Fruit fly (Drosophila melanogaster) whole organism, embryonic: ENCODE results near the gene CG42302.

Experiments
- Antp ChIP-seq: fragments of 200-800 bp; sonication (Bioruptor generic); optimal IDR thresholded peaks from 3 replicates; lab custom pipeline; 2016; ENCODE audit warnings: missing biosample characterization, missing genetic modification characterization
- Atf3 ChIP-seq: fragments of 200-800 bp; sonication (Bioruptor generic); optimal IDR thresholded peaks from 3 replicates; lab custom pipeline; 2016; ENCODE audit warnings: missing biosample characterization, missing genetic modification characterization
- BEAF-32 ChIP-seq: fragments of 200-800 bp; sonication (Bioruptor generic); optimal IDR thresholded peaks from 3 replicates; lab custom pipeline; 2017; ENCODE audit warnings: missing biosample characterization, missing genetic modification characterization, mild to moderate bottlenecking, moderate library complexity, missing genetic modification reagents
- CG11695 ChIP-seq: fragments of 200-800 bp; sonication (Bioruptor generic); IDR thresholded peaks from 3 replicates; pipeline ENCODE4 v1.3.6; 2022; ENCODE audit warnings: missing biosample characterization, missing genetic modification characterization
- CG14050 ChIP-seq: fragments of 200-800 bp; sonication (Bioruptor generic); IDR thresholded peaks from 3 replicates; pipeline ENCODE4 v1.3.6; 2022; ENCODE audit warnings: missing biosample characterization, missing genetic modification characterization
- CG15601 ChIP-seq: fragments of 200-800 bp; sonication (Bioruptor generic); optimal IDR thresholded peaks from 3 replicates; lab custom pipeline; 2019; ENCODE audit warnings: missing biosample characterization, mild to moderate bottlenecking, missing genetic modification characterization, moderate library complexity
- CG17359 ChIP-seq: fragments of 200-800 bp; sonication (Bioruptor generic); optimal IDR thresholded peaks from 3 replicates; lab custom pipeline; 2018; ENCODE audit warnings: missing biosample characterization, mild to moderate bottlenecking, missing genetic modification characterization, moderate library complexity
- CG17568 ChIP-seq: fragments of 200-800 bp; sonication (Bioruptor generic); optimal IDR thresholded peaks from 2 replicates; lab custom pipeline; 2018; ENCODE audit warnings: missing biosample characterization, mild to moderate bottlenecking, missing genetic modification characterization, moderate library complexity
- CG30431 ChIP-seq: fragments of 200-800 bp; sonication (Bioruptor generic); optimal IDR thresholded peaks from 2 replicates; lab custom pipeline; 2017; ENCODE audit warnings: missing biosample characterization, missing genetic modification characterization
- CG32767 ChIP-seq: fragments of 200-800 bp; sonication (Bioruptor generic); IDR thresholded peaks from 2 replicates; pipeline ENCODE4 v1.3.6; 2022; ENCODE audit warnings: missing biosample characterization, missing genetic modification characterization
- CG3281 ChIP-seq: fragments of 200-800 bp; sonication (Bioruptor generic); optimal IDR thresholded peaks from 3 replicates; lab custom pipeline; 2017; ENCODE audit warnings: missing biosample characterization, mild to moderate bottlenecking, missing genetic modification characterization
- CG4707 ChIP-seq: fragments of 200-800 bp; sonication (Bioruptor generic); optimal IDR thresholded peaks from 2 replicates; lab custom pipeline; 2018; ENCODE audit warnings: missing biosample characterization, mild to moderate bottlenecking, missing genetic modification characterization, moderate library complexity
- CG4854 ChIP-seq: fragments of 200-800 bp; sonication (Bioruptor generic); optimal IDR thresholded peaks from 2 replicates; lab custom pipeline; 2016; ENCODE audit warnings: missing biosample characterization, missing genetic modification characterization, inconsistent platforms
- CG6813 ChIP-seq: fragments of 200-800 bp; sonication (Bioruptor generic); optimal IDR thresholded peaks from 2 replicates; lab custom pipeline; 2017; ENCODE audit warnings: missing biosample characterization, missing genetic modification characterization, mild to moderate bottlenecking, moderate library complexity, missing genetic modification reagents
- CG7357 ChIP-seq: fragments of 200-800 bp; sonication (Bioruptor generic); IDR thresholded peaks from 3 replicates; pipeline ENCODE4 v1.3.6; 2022; ENCODE audit warnings: missing biosample characterization, missing genetic modification characterization
- CG7928 ChIP-seq: fragments of 200-800 bp; sonication (Bioruptor generic); optimal IDR thresholded peaks from 2 replicates; lab custom pipeline; 2017; ENCODE audit warnings: missing biosample characterization, mild to moderate bottlenecking, missing genetic modification characterization
- CG7963 ChIP-seq: fragments of 200-800 bp; sonication (Bioruptor generic); IDR thresholded peaks from 3 replicates; pipeline ENCODE4 v1.3.6; 2022; ENCODE audit warnings: missing biosample characterization, missing genetic modification characterization; ENCODE audit not compliant: partially characterized antibody
- CG8089 ChIP-seq: fragments of 200-800 bp; sonication (Bioruptor generic); optimal IDR thresholded peaks from 3 replicates; lab custom pipeline; 2016; ENCODE audit warnings: missing biosample characterization, missing genetic modification characterization
- CG8765 ChIP-seq: fragments of 200-800 bp; sonication (Bioruptor generic); IDR thresholded peaks from 2 replicates; pipeline ENCODE4 v1.3.6; 2022; ENCODE audit warnings: missing biosample characterization, missing genetic modification characterization
- CG8924 ChIP-seq: fragments of 200-800 bp; optimal IDR thresholded peaks from 3 replicates; lab custom pipeline; 2019; ENCODE audit warnings: missing biosample characterization, mild to moderate bottlenecking, missing genetic modification characterization, moderate library complexity
- CG8944 ChIP-seq: fragments of 200-800 bp; sonication (Bioruptor generic); optimal IDR thresholded peaks from 3 replicates; lab custom pipeline; 2016; ENCODE audit warnings: missing biosample characterization, missing genetic modification characterization
- CG9727 ChIP-seq: fragments of 200-800 bp; sonication (Bioruptor generic); optimal IDR thresholded peaks from 3 replicates; lab custom pipeline; 2017; ENCODE audit warnings: missing biosample characterization, mild to moderate bottlenecking, missing genetic modification characterization
- CG9876 ChIP-seq: fragments of 200-800 bp; sonication (Bioruptor generic); optimal IDR thresholded peaks from 2 replicates; lab custom pipeline; 2016; ENCODE audit warnings: missing biosample characterization, missing genetic modification characterization
- Camta ChIP-seq: fragments of 200-800 bp; sonication (Bioruptor generic); optimal IDR thresholded peaks from 2 replicates; lab custom pipeline; 2016; ENCODE audit warnings: missing biosample characterization, missing genetic modification characterization
- Deaf1 ChIP-seq: fragments of 200-800 bp; optimal IDR thresholded peaks from 3 replicates; lab custom pipeline; 2019; ENCODE audit warnings: missing biosample characterization, mild to moderate bottlenecking, missing genetic modification characterization, moderate library complexity
- Gug ChIP-seq: fragments of 200-800 bp; sonication (Bioruptor generic); IDR thresholded peaks from 4 replicates; pipeline ENCODE4 v1.3.6; 2022; ENCODE audit warnings: missing biosample characterization, missing genetic modification characterization
- Hmr ChIP-seq: fragments of 200-800 bp; sonication (Bioruptor generic); optimal IDR thresholded peaks from 3 replicates; lab custom pipeline; 2017; ENCODE audit warnings: mild to moderate bottlenecking, missing biosample characterization, missing genetic modification reagents, missing genetic modification characterization
- Hr39 ChIP-seq: fragments of >200 bp; optimal IDR thresholded peaks from 2 replicates; lab custom pipeline; 2017
- Hr78 ChIP-seq, 2 experiments: fragments of 200-800 bp in 1 of 2; fragments of >200 bp in 1 of 2; sonication (Bioruptor generic) in 1 of 2; optimal IDR thresholded peaks; 2 replicates each; lab custom pipeline; 2017 to 2019; ENCODE audit warnings: missing biosample characterization in 2 of 2, missing genetic modification characterization in 2 of 2, mild to moderate bottlenecking in 1 of 2, moderate library complexity in 1 of 2
- Lim3 ChIP-seq: fragments of 200-800 bp; sonication (Bioruptor generic); IDR thresholded peaks from 2 replicates; pipeline ENCODE4 v1.3.6; 2022; ENCODE audit warnings: missing biosample characterization, missing genetic modification characterization
- Max ChIP-seq: fragments of 200-800 bp; sonication (Bioruptor generic); optimal IDR thresholded peaks from 2 replicates; lab custom pipeline; 2016; ENCODE audit warnings: missing biosample characterization, mild to moderate bottlenecking, missing genetic modification characterization
- Poxn ChIP-seq: fragments of 200-800 bp; sonication (Bioruptor generic); IDR thresholded peaks from 2 replicates; pipeline ENCODE4 v1.3.6; 2022; ENCODE audit warnings: missing biosample characterization, missing genetic modification characterization
- Tbp ChIP-seq: fragments of >200 bp; optimal IDR thresholded peaks from 2 replicates; lab custom pipeline; 2018; ENCODE audit warnings: missing biosample characterization, missing genetic modification characterization
- ab ChIP-seq: fragments of 200-800 bp; sonication (Bioruptor generic); optimal IDR thresholded peaks from 2 replicates; lab custom pipeline; 2016; ENCODE audit warnings: missing biosample characterization, missing genetic modification characterization
- al ChIP-seq: fragments of 200-800 bp; sonication (Bioruptor generic); IDR thresholded peaks from 2 replicates; pipeline ENCODE4 v1.3.6; 2022; ENCODE audit warnings: missing biosample characterization, missing genetic modification characterization
- bab2 ChIP-seq: fragments of 200-800 bp; sonication (Bioruptor generic); optimal IDR thresholded peaks from 2 replicates; lab custom pipeline; 2016; ENCODE audit warnings: missing biosample characterization, missing genetic modification characterization
- bsh ChIP-seq, 2 experiments: fragments of 200-800 bp; sonication (Bioruptor generic); optimal IDR thresholded peaks; 2 replicates each; lab custom pipeline; 2017 to 2018; ENCODE audit warnings: mild to moderate bottlenecking in 2 of 2, missing biosample characterization in 2 of 2, missing genetic modification characterization in 2 of 2, moderate library complexity in 1 of 2
- corto ChIP-seq: fragments of 200-800 bp; sonication (Bioruptor generic); optimal IDR thresholded peaks from 2 replicates; lab custom pipeline; 2016; ENCODE audit warnings: missing biosample characterization, mild to moderate bottlenecking, missing genetic modification characterization, moderate library complexity
- dmrt11E ChIP-seq: fragments of 200-800 bp; sonication (Bioruptor generic); optimal IDR thresholded peaks from 3 replicates; lab custom pipeline; 2018; ENCODE audit warnings: missing biosample characterization, mild to moderate bottlenecking, missing genetic modification characterization, moderate library complexity
- dpn ChIP-seq, 2 experiments: fragments of 200-800 bp; sonication (Bioruptor generic); optimal IDR thresholded peaks; 3 replicates each; lab custom pipeline; 2016; ENCODE audit warnings: missing biosample characterization in 2 of 2, missing genetic modification characterization in 2 of 2
- jing ChIP-seq: fragments of 200-800 bp; sonication (Bioruptor generic); optimal IDR thresholded peaks from 2 replicates; lab custom pipeline; 2018; ENCODE audit warnings: missing biosample characterization, mild to moderate bottlenecking, missing genetic modification characterization
- mirr ChIP-seq: fragments of 200-800 bp; sonication (Bioruptor generic); optimal IDR thresholded peaks from 3 replicates; lab custom pipeline; 2018; ENCODE audit warnings: missing biosample characterization, mild to moderate bottlenecking, missing genetic modification characterization
- pho ChIP-seq: fragments of 200-800 bp; sonication (Bioruptor generic); optimal IDR thresholded peaks from 2 replicates; lab custom pipeline; 2016; ENCODE audit warnings: missing biosample characterization, missing genetic modification characterization
- slp2 ChIP-seq: fragments of 200-800 bp; sonication (Bioruptor generic); optimal IDR thresholded peaks from 2 replicates; lab custom pipeline; 2016; ENCODE audit warnings: missing biosample characterization, missing genetic modification characterization
- sob ChIP-seq: fragments of 200-800 bp; sonication (Bioruptor generic); IDR thresholded peaks from 2 replicates; pipeline ENCODE4 v1.3.6; 2022; ENCODE audit warnings: missing biosample characterization, missing genetic modification characterization
- stc ChIP-seq: fragments of 200-800 bp; sonication (Bioruptor generic); IDR thresholded peaks from 2 replicates; pipeline ENCODE4 v1.3.6; 2022; ENCODE audit warnings: missing biosample characterization, missing genetic modification characterization
- tap ChIP-seq: fragments of 200-800 bp; optimal IDR thresholded peaks from 3 replicates; lab custom pipeline; 2019; ENCODE audit warnings: missing biosample characterization, mild to moderate bottlenecking, missing genetic modification characterization, moderate library complexity
- tin ChIP-seq: fragments of 200-800 bp; sonication (Bioruptor generic); optimal IDR thresholded peaks from 3 replicates; lab custom pipeline; 2016; ENCODE audit warnings: missing biosample characterization, missing genetic modification characterization
- tx ChIP-seq: fragments of 200-800 bp; sonication (Bioruptor generic); optimal IDR thresholded peaks from 2 replicates; lab custom pipeline; 2016; ENCODE audit warnings: missing biosample characterization, missing genetic modification characterization
- vfl ChIP-seq: fragments of 200-800 bp; sonication (Bioruptor generic); optimal IDR thresholded peaks from 2 replicates; lab custom pipeline; 2016; ENCODE audit warnings: missing biosample characterization, missing genetic modification characterization
- z ChIP-seq: fragments of 200-800 bp; sonication (Bioruptor generic); IDR thresholded peaks from 3 replicates; pipeline ENCODE4 v1.3.6; 2022; ENCODE audit warnings: missing biosample characterization, missing genetic modification characterization

Gene CG42302

dm6 chrX:18774818-18775343, 49.4 kb upstream of the CG42302 start, which contains the start of gene CG6891 (continued):
- TF ChIP-seq tx (GFP tag; lab: Kevin White, UChicago) = no peak
- no peak for TF ChIP-seq CG32767 (GFP tag; lab: Robert Waterston, UW)
- 0 out of 3 replicates have a peak, but pooled peaks have one; percentile 42 for TF ChIP-seq z (GFP tag; lab: Robert Waterston, UW)
- TF ChIP-seq dpn (GFP tag; optimal IDR thresholded peaks at IDR 0.05; lab: Kevin White, UChicago) = peak in 1 of 2 experiments; percentile 7
- TF ChIP-seq CG3281 (GFP tag; lab: Kevin White, UChicago) = no peak
- TF ChIP-seq slp2 = no peak
- peak; percentile 14 for TF ChIP-seq CG17359 (tag; lab: Kevin White, UChicago)
- TF ChIP-seq pho (GFP tag; lab: Kevin White, UChicago) = no peak
- TF ChIP-seq CG17568 = no peak
- no peak for TF ChIP-seq Gug (GFP tag; lab: Robert Waterston, UW)
- TF ChIP-seq CG14050 (GFP tag; lab: Robert Waterston, UW) = no peak
- TF ChIP-seq CG8924 = no peak
- no peak for TF ChIP-seq CG4707 (GFP tag; lab: Kevin White, UChicago)
- peak; percentile 39 for TF ChIP-seq Antp (GFP tag; lab: Kevin White, UChicago)
- no peak for TF ChIP-seq CG4854 (GFP tag; lab: Kevin White, UChicago)
- TF ChIP-seq Hr78 (GFP tag; optimal IDR thresholded peaks at IDR 0.05; lab: Kevin White, UChicago) = peak in 1 of 2 experiments; percentile 42
- peak; percentile 5 for TF ChIP-seq jing (GFP tag; lab: Kevin White, UChicago)
- no peak for TF ChIP-seq ab (GFP tag; lab: Kevin White, UChicago)
- peak; percentile 57 for TF ChIP-seq sob (GFP tag; lab: Robert Waterston, UW)
- no peak for TF ChIP-seq tin (GFP tag; lab: Kevin White, UChicago)
- 0 out of 2 replicates have a peak, but pooled peaks have one; percentile 10 for TF ChIP-seq stc (GFP tag; lab: Robert Waterston, UW)
- TF ChIP-seq CG6813 = no peak
- no peak for TF ChIP-seq mirr (GFP tag; lab: Kevin White, UChicago)
- no peak for TF ChIP-seq Poxn
- no peak for TF ChIP-seq CG30431 (GFP tag; lab: Kevin White, UChicago)
- no peak for TF ChIP-seq bab2 (GFP tag; lab: Kevin White, UChicago)
- TF ChIP-seq Tbp (GFP tag; lab: Kevin White, UChicago) = no peak
- TF ChIP-seq Max (GFP tag; lab: Kevin White, UChicago) = no peak
- no peak for TF ChIP-seq CG11695 (GFP tag; lab: Robert Waterston, UW)
- TF ChIP-seq corto (GFP tag; lab: Kevin White, UChicago) = no peak
- TF ChIP-seq CG15601 (tag; lab: Kevin White, UChicago) = peak; percentile 33
- TF ChIP-seq vfl (GFP tag; lab: Kevin White, UChicago) = no peak
- peak; percentile 20 for TF ChIP-seq Atf3 (GFP tag; lab: Kevin White, UChicago)
- TF ChIP-seq CG7963 = no peak
- TF ChIP-seq tap (tag; lab: Kevin White, UChicago) = no peak
- TF ChIP-seq CG8089 (GFP tag; lab: Kevin White, UChicago) = peak; percentile 20
- no peak for TF ChIP-seq Hmr (GFP tag; lab: Kevin White, UChicago)
- TF ChIP-seq CG7357 (GFP tag; lab: Robert Waterston, UW) = no peak
- TF ChIP-seq CG7928 = no peak
- peak; percentile 46 for TF ChIP-seq dmrt11E (tag; lab: Kevin White, UChicago)
- no peak for TF ChIP-seq al (GFP tag; lab: Robert Waterston, UW)
- TF ChIP-seq Lim3 = no peak
- peak; percentile 97 for TF ChIP-seq Deaf1 (tag; lab: Kevin White, UChicago)
- TF ChIP-seq CG9876 (GFP tag; lab: Kevin White, UChicago) = no peak
- TF ChIP-seq BEAF-32 (GFP tag; lab: Kevin White, UChicago) = no peak
- no peak for TF ChIP-seq Camta (GFP tag; lab: Kevin White, UChicago)
- TF ChIP-seq CG8944 (GFP tag; lab: Kevin White, UChicago) = no peak
- TF ChIP-seq CG9727 (GFP tag; lab: Kevin White, UChicago) = peak; percentile 46
- no peak for TF ChIP-seq CG8765 (GFP tag; lab: Robert Waterston, UW)
- peak; percentile 7 to 54 for TF ChIP-seq bsh (GFP tag; optimal IDR thresholded peaks at IDR 0.05; lab: Kevin White, UChicago)
- no peak for TF ChIP-seq Hr39 (lab: Kevin White, UChicago)
